Worm (Caenorhabditis elegans): ENCODE data around the gene T22D1.8.

DNA sequence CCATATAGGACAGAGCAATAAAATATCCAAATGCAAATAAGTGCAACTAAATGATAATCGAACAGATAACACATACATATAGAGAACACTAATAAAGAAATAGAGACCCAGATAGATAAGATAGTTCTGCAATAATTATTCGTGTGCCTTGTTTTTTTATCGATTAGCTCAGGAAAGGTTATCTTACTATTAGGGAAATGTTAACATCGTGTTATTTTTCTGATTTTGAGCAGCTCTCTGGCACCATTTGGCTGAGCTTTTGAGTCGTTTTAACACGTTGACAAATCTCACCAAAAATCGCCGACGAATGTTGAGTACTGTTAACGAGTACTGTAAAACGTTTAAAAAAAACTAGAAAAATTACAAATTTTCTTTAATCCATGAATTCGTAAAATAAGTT, 22.3 kb upstream of the T22D1.8 start, which contains the start of gene cest-6:
- no peak for TF ChIP-seq tbx-37 (GFP tag; conservative IDR thresholded peaks at IDR 0.05)
- no peak for TF ChIP-seq ama-1 (optimal IDR thresholded peaks at IDR 0.05)
- no peak for TF ChIP-seq tra-4 (tag; optimal IDR thresholded peaks at IDR 0.05)
- no peak for TF ChIP-seq pes-1 (GFP tag; IDR thresholded peaks at IDR 0.05)

All from whole organism, early embryonic.